Worm (Caenorhabditis elegans): ENCODE data around the gene nas-31.

ce11 chrV:10890980-10891379 is 30.7 kb downstream of the nas-31 start, which contains the start of gene F32D8.12:
- TF ChIP-seq ztf-22 (GFP tag; optimal IDR thresholded peaks at IDR 0.05) = no peak
- TF ChIP-seq nhr-27 (tag; optimal IDR thresholded peaks at IDR 0.05) = no peak
- TF ChIP-seq K12H6.12 (tag; optimal IDR thresholded peaks at IDR 0.05) = no peak
- TF ChIP-seq ccch-3 (GFP tag; optimal IDR thresholded peaks at IDR 0.05) = no peak
- TF ChIP-seq C06A6.2 (GFP tag; conservative IDR thresholded peaks at IDR 0.05) = no peak
- TF ChIP-seq rcor-1 (GFP tag; IDR thresholded peaks at IDR 0.05) = no peak

All from whole organism, young adult.